Worm (Caenorhabditis elegans) whole organism, L1 larva: ENCODE measurements around the gene Y37B11A.3.

Source experiments
- C04F5.9 ChIP-seq: sonication (generic microtip); optimal IDR thresholded peaks from 2 replicates; lab custom pipeline; 2016; ENCODE audit warnings: missing genetic modification characterization, missing compliant biosample characterization
- aha-1 ChIP-seq: fragments of 150-350 bp; optimal IDR thresholded peaks from 2 replicates; lab custom pipeline; 2014; ENCODE audit warnings: missing biosample characterization, missing genetic modification characterization
- blmp-1 ChIP-seq: fragments of 150-350 bp; optimal IDR thresholded peaks from 2 replicates; lab custom pipeline; 2014; ENCODE audit warnings: missing biosample characterization, missing genetic modification characterization
- ceh-82 ChIP-seq, 3 experiments: fragments of 150-350 bp in 1 of 3; sonication (generic microtip) in 2 of 3; optimal IDR thresholded peaks; 2 replicates each; lab custom pipeline; 2014 to 2017; ENCODE audit warnings: missing biosample characterization in 3 of 3, missing genetic modification characterization in 3 of 3
- ceh-90 ChIP-seq: sonication (generic microtip); optimal IDR thresholded peaks from 2 replicates; lab custom pipeline; 2016; ENCODE audit warnings: missing genetic modification characterization, missing compliant biosample characterization
- ces-1 ChIP-seq: fragments of 150-350 bp; optimal IDR thresholded peaks from 2 replicates; lab custom pipeline; 2014; ENCODE audit warnings: missing biosample characterization, missing genetic modification reagents, missing genetic modification characterization
- dpl-1 ChIP-seq, 3 experiments: fragments of 150-350 bp in 2 of 3; sonication (generic microtip) in 1 of 3; optimal IDR thresholded peaks; 2 replicates each; lab custom pipeline; 2014 to 2017; ENCODE audit warnings: missing biosample characterization in 3 of 3, missing genetic modification characterization in 3 of 3, missing genetic modification reagents in 3 of 3
- efl-1 ChIP-seq, 4 experiments: fragments of 150-350 bp; optimal IDR thresholded peaks in 3 of 4; peaks in 1 of 4; 1 replicate in 1 of 4; 2 replicates in 3 of 4; lab custom pipeline; 2014; ENCODE audit warnings: missing biosample characterization in 2 of 4, missing genetic modification characterization in 2 of 4, missing genetic modification reagents in 2 of 4
- elt-3 ChIP-seq, 6 experiments: fragments of 150-350 bp in 1 of 6; sonication (generic microtip); optimal IDR thresholded peaks; 2 replicates each; lab custom pipeline; 2017 to 2018; ENCODE audit warnings: missing biosample characterization in 6 of 6, missing genetic modification characterization in 6 of 6, inconsistent platforms in 1 of 6
- fkh-10 ChIP-seq: sonication (generic microtip); optimal IDR thresholded peaks from 2 replicates; lab custom pipeline; 2017; ENCODE audit warnings: missing biosample characterization, missing genetic modification reagents, missing genetic modification characterization
- grh-1 ChIP-seq: fragments of 200-800 bp; sonication (Bioruptor generic); IDR thresholded peaks from 2 replicates; pipeline ENCODE4 v1.3.6; 2022; ENCODE audit warnings: missing genetic modification reagents, missing genetic modification characterization, missing compliant biosample characterization
- hlh-17 ChIP-seq: fragments of 200-800 bp; sonication (Bioruptor generic); optimal IDR thresholded peaks from 2 replicates; lab custom pipeline; 2018; ENCODE audit warnings: missing genetic modification characterization, mild to moderate bottlenecking, missing compliant biosample characterization, moderate library complexity, borderline replicate concordance
- lin-14 ChIP-seq: fragments of 200-800 bp; sonication (Bioruptor generic); optimal IDR thresholded peaks from 2 replicates; lab custom pipeline; 2018; ENCODE audit warnings: mild to moderate bottlenecking, missing genetic modification characterization, moderate library complexity, missing compliant biosample characterization
- lin-35 ChIP-seq, 2 experiments: fragments of 150-350 bp; optimal IDR thresholded peaks; 2 replicates each; lab custom pipeline; 2014; ENCODE audit warnings: missing biosample characterization in 2 of 2, missing genetic modification characterization in 2 of 2, missing genetic modification reagents in 2 of 2
- lsy-2 ChIP-seq, 2 experiments: fragments of 150-350 bp; optimal IDR thresholded peaks; 2 replicates each; lab custom pipeline; 2014; ENCODE audit warnings: missing biosample characterization in 2 of 2, missing genetic modification characterization in 2 of 2
- mab-9 ChIP-seq: fragments of 200-800 bp; sonication (Bioruptor generic); IDR thresholded peaks from 2 replicates; pipeline ENCODE4 v1.3.6; 2022; ENCODE audit warnings: missing genetic modification reagents, missing genetic modification characterization, missing compliant biosample characterization
- mdl-1 ChIP-seq, 2 experiments: fragments of 150-350 bp; optimal IDR thresholded peaks; 2 replicates each; lab custom pipeline; 2014 to 2017; ENCODE audit warnings: missing biosample characterization in 2 of 2, missing genetic modification characterization in 2 of 2, inconsistent platforms in 1 of 2
- mep-1 ChIP-seq: fragments of 150-350 bp; optimal IDR thresholded peaks from 2 replicates; lab custom pipeline; 2014; ENCODE audit warnings: missing biosample characterization, missing genetic modification characterization
- nhr-12 ChIP-seq: sonication (generic microtip); optimal IDR thresholded peaks from 2 replicates; lab custom pipeline; 2017; ENCODE audit warnings: missing biosample characterization, missing genetic modification characterization
- nhr-19 ChIP-seq: fragments of 200-800 bp; sonication (Bioruptor generic); conservative IDR thresholded peaks from 2 replicates; pipeline ENCODE4 v1.3.6; 2022; ENCODE audit warnings: missing genetic modification characterization, missing compliant biosample characterization
- nhr-20 ChIP-seq: sonication (generic microtip); optimal IDR thresholded peaks from 2 replicates; lab custom pipeline; 2016; ENCODE audit warnings: mild to moderate bottlenecking, missing genetic modification characterization, missing compliant biosample characterization
- nhr-28 ChIP-seq: fragments of 150-350 bp; optimal IDR thresholded peaks from 2 replicates; lab custom pipeline; 2014; ENCODE audit warnings: missing biosample characterization, missing genetic modification characterization
- nhr-71 ChIP-seq: sonication (generic microtip); optimal IDR thresholded peaks from 2 replicates; lab custom pipeline; 2016; ENCODE audit warnings: mild to moderate bottlenecking, missing genetic modification characterization, moderate library complexity, missing compliant biosample characterization
- nhr-76 ChIP-seq: sonication (generic microtip); optimal IDR thresholded peaks from 2 replicates; lab custom pipeline; 2017; ENCODE audit warnings: missing biosample characterization, missing genetic modification characterization
- nhr-84 ChIP-seq: sonication (generic microtip); optimal IDR thresholded peaks from 2 replicates; lab custom pipeline; 2017; ENCODE audit warnings: missing biosample characterization, missing genetic modification characterization
- nhr-85 ChIP-seq: sonication (generic microtip); peaks from one replicate; lab custom pipeline; 2016; ENCODE audit warnings: missing genetic modification characterization, inconsistent platforms, missing compliant biosample characterization
- nhr-90 ChIP-seq: sonication (generic microtip); optimal IDR thresholded peaks from 2 replicates; lab custom pipeline; 2016; ENCODE audit warnings: mild to moderate bottlenecking, missing genetic modification characterization, missing compliant biosample characterization; ENCODE audit not compliant: poor library complexity
- pag-3 ChIP-seq: sonication (generic microtip); optimal IDR thresholded peaks from 2 replicates; lab custom pipeline; 2017; ENCODE audit warnings: missing genetic modification characterization, mild to moderate bottlenecking, missing compliant biosample characterization, antibody characterized with exemption, borderline replicate concordance; ENCODE audit not compliant: insufficient read depth
- pqm-1 ChIP-seq: sonication (generic microtip); optimal IDR thresholded peaks from 3 replicates; lab custom pipeline; 2017; ENCODE audit warnings: missing biosample characterization, missing genetic modification characterization
- snu-23 ChIP-seq: sonication (generic microtip); optimal IDR thresholded peaks from 2 replicates; lab custom pipeline; 2016; ENCODE audit warnings: missing genetic modification characterization, missing compliant biosample characterization
- sptf-1 ChIP-seq: fragments of 150-350 bp; optimal IDR thresholded peaks from 2 replicates; lab custom pipeline; 2014; ENCODE audit warnings: missing biosample characterization, missing genetic modification characterization
- sup-37 ChIP-seq: fragments of 200-800 bp; sonication (Bioruptor generic); optimal IDR thresholded peaks from 2 replicates; lab custom pipeline; 2018; ENCODE audit warnings: mild to moderate bottlenecking, missing genetic modification characterization, missing compliant biosample characterization
- tbx-2 ChIP-seq: sonication (generic microtip); optimal IDR thresholded peaks from 2 replicates; lab custom pipeline; 2016; ENCODE audit warnings: missing genetic modification characterization, missing compliant biosample characterization
- unc-130 ChIP-seq: fragments of 150-350 bp; optimal IDR thresholded peaks from 2 replicates; lab custom pipeline; 2017; ENCODE audit warnings: missing biosample characterization, missing genetic modification characterization, inconsistent platforms
- unc-86 ChIP-seq: sonication (generic microtip); optimal IDR thresholded peaks from 2 replicates; lab custom pipeline; 2016; ENCODE audit warnings: missing genetic modification characterization, missing compliant biosample characterization
- xbp-1 ChIP-seq: sonication (generic microtip); optimal IDR thresholded peaks from 2 replicates; lab custom pipeline; 2016; ENCODE audit warnings: missing genetic modification characterization, missing compliant biosample characterization
- zag-1 ChIP-seq: fragments of 150-350 bp; optimal IDR thresholded peaks from 2 replicates; lab custom pipeline; 2014; ENCODE audit warnings: missing biosample characterization, missing genetic modification characterization
- ztf-11 ChIP-seq, 2 experiments: sonication (generic microtip); optimal IDR thresholded peaks; 2 replicates each; lab custom pipeline; 2016 to 2017; ENCODE audit warnings: missing genetic modification characterization in 2 of 2, missing biosample characterization in 1 of 2, missing compliant biosample characterization in 1 of 2
- ztf-4 ChIP-seq: fragments of 150-350 bp; optimal IDR thresholded peaks from 2 replicates; lab custom pipeline; 2014; ENCODE audit warnings: missing biosample characterization, missing genetic modification characterization

The Y37B11A.3 gene

ce11 chrIII:5823617-5824016, 38.5 kb upstream of the Y37B11A.3 start, which contains the start of gene R12B2.8:
Gene R12B2.8 (plus strand): TSS chrIII:5823917.
- no peak for TF ChIP-seq ztf-4 (tag; lab: Kevin White, UChicago)
- no peak for TF ChIP-seq mep-1 (tag; lab: Kevin White, UChicago)
- no peak for TF ChIP-seq lin-35 (GFP tag; optimal IDR thresholded peaks at IDR 0.05; lab: Kevin White, UChicago)
- TF ChIP-seq tbx-2: no peak
- no peak for TF ChIP-seq nhr-84 (tag; lab: Kevin White, UChicago)
- TF ChIP-seq nhr-85 (tag; lab: Kevin White, UChicago): no peak
- no peak for TF ChIP-seq ceh-82 (tag; optimal IDR thresholded peaks at IDR 0.05; lab: Kevin White, UChicago)
- no peak for TF ChIP-seq xbp-1
- no peak for TF ChIP-seq nhr-90 (tag; lab: Kevin White, UChicago)
- no peak for TF ChIP-seq nhr-12 (tag; lab: Kevin White, UChicago)
- no peak for TF ChIP-seq nhr-28 (tag; lab: Kevin White, UChicago)
- no peak for TF ChIP-seq nhr-76
- TF ChIP-seq ztf-11 (tag; optimal IDR thresholded peaks at IDR 0.05; lab: Kevin White, UChicago): no peak

ce11 chrIII:5822816-5823215, 37.7 kb upstream of the Y37B11A.3 start:
- TF ChIP-seq fkh-10 (GFP tag; lab: Kevin White, UChicago) (no peak), unc-86 (peak; percentile 18), lin-14 (peak; percentile 56), xbp-1 (no peak), sup-37 (GFP tag; lab: Kevin White, UChicago) (no peak), efl-1 (optimal IDR thresholded peaks at IDR 0.05; lab: Kevin White, UChicago) (no peak), efl-1 (GFP tag; optimal IDR thresholded peaks at IDR 0.05 in 1 of 2; lab: Kevin White, UChicago) (no peak)

DNA sequence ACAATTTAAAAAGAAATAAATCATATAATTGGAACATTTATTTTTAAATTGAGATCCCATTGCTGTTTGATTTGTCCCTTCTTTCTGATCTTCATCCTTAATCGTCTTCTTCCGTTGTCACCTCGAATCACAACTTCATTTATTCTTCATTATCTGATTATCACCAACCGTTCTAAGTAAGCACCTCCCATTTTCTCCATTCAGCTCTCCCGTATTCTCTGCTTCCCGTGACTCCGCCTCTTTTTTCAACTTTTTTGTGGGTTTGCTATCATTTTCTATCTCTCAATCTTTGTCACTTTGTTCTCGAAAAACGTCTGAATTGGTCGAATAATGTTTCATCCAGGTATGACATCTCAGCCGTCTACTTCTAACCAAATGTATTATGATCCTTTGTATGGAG, 30.8 kb upstream of the Y37B11A.3 start, which contains the start of gene sma-4:
Gene sma-4 (plus strand): TSS at position 301 of the 400 bp plus-strand sequence.
- no peak for TF ChIP-seq mab-9 (GFP tag; lab: Robert Waterston, UW)
- no peak for TF ChIP-seq zag-1 (tag; lab: Kevin White, UChicago)
- no peak for TF ChIP-seq ceh-90 (tag; lab: Kevin White, UChicago)
- no peak for TF ChIP-seq hlh-17

ce11 chrIII:5814799-5815198, 29.7 kb upstream of the Y37B11A.3 start, which contains the start of gene R12B2.7:
Gene R12B2.7 (plus strand): TSS chrIII:5815045.
- TF ChIP-seq pag-3 (tag; lab: Kevin White, UChicago): no peak
- TF ChIP-seq C04F5.9 (tag; lab: Kevin White, UChicago): no peak
- TF ChIP-seq nhr-19: peak; percentile 35
- peak; percentile 59 for TF ChIP-seq lin-14
- TF ChIP-seq nhr-28 (tag; lab: Kevin White, UChicago): no peak
- peak; percentile 53 for TF ChIP-seq tbx-2
- TF ChIP-seq nhr-20: peak; percentile 40
- peak in 1 of 2 experiments; percentile 17 for TF ChIP-seq lsy-2 (tag; optimal IDR thresholded peaks at IDR 0.05; lab: Kevin White, UChicago)
- no peak for TF ChIP-seq sptf-1 (tag; lab: Kevin White, UChicago)
- TF ChIP-seq dpl-1 (GFP tag; optimal IDR thresholded peaks at IDR 0.05; lab: Kevin White, UChicago): peak in 1 of 3 experiments; percentile 2
- no peak for TF ChIP-seq aha-1 (tag; lab: Kevin White, UChicago)
- no peak for TF ChIP-seq mep-1 (tag; lab: Kevin White, UChicago)
- TF ChIP-seq nhr-90 (tag; lab: Kevin White, UChicago): peak; percentile 39
- TF ChIP-seq unc-130 (tag; lab: Kevin White, UChicago): peak; percentile 58
- no peak for TF ChIP-seq fkh-10 (GFP tag; lab: Kevin White, UChicago)
- TF ChIP-seq nhr-85 (tag; lab: Kevin White, UChicago): peak; percentile 90
- TF ChIP-seq lin-35 (GFP tag; optimal IDR thresholded peaks at IDR 0.05; lab: Kevin White, UChicago): peak in 1 of 2 experiments; percentile 54
- TF ChIP-seq snu-23: peak; percentile 32
- TF ChIP-seq grh-1 (GFP tag; lab: Robert Waterston, UW): peak; percentile 42; the same call in 1 of the 2 replicates
- peak in 2 of 6 experiments; percentile 15 to 34 for TF ChIP-seq elt-3 (tag; optimal IDR thresholded peaks at IDR 0.05; lab: Kevin White, UChicago)
- TF ChIP-seq ces-1 (GFP tag; lab: Kevin White, UChicago): no peak
- TF ChIP-seq blmp-1 (tag; lab: Kevin White, UChicago): peak; percentile 51
- peak in 1 of 2 experiments; percentile 14 for TF ChIP-seq efl-1 (optimal IDR thresholded peaks at IDR 0.05; lab: Kevin White, UChicago)
- TF ChIP-seq efl-1 (GFP tag; optimal IDR thresholded peaks at IDR 0.05 in 1 of 2; lab: Kevin White, UChicago): peak in 1 of 2 experiments; percentile 58
- peak in 1 of 2 experiments; percentile 10 for TF ChIP-seq mdl-1 (tag; optimal IDR thresholded peaks at IDR 0.05; lab: Kevin White, UChicago)
- TF ChIP-seq nhr-71 (tag; lab: Kevin White, UChicago): peak; percentile 57
- no peak for TF ChIP-seq pqm-1 (tag; lab: Kevin White, UChicago)
- TF ChIP-seq, all 84 proteins: peak for 17
